Fruit fly (Drosophila melanogaster) whole organism, embryonic: ENCODE measurements around the gene nSMase.

Source experiments
- Bdp1 ChIP-seq: fragments of 200-800 bp; sonication (Bioruptor generic); optimal IDR thresholded peaks from 3 replicates; lab custom pipeline; 2016; ENCODE audit warnings: missing biosample characterization, missing genetic modification characterization
- CG1024 ChIP-seq: fragments of 200-800 bp; sonication (Bioruptor generic); IDR thresholded peaks from 2 replicates; pipeline ENCODE4 v1.3.6; 2022; ENCODE audit warnings: missing biosample characterization, missing genetic modification characterization
- CG10431 ChIP-seq: fragments of 200-800 bp; sonication (Bioruptor generic); optimal IDR thresholded peaks from 3 replicates; lab custom pipeline; 2018; ENCODE audit warnings: missing biosample characterization, mild to moderate bottlenecking, missing genetic modification characterization
- CG10959 ChIP-seq: fragments of 200-800 bp; sonication (Bioruptor generic); IDR thresholded peaks from 2 replicates; pipeline ENCODE4 v1.3.6; 2022; ENCODE audit warnings: missing biosample characterization, missing genetic modification characterization
- CG10979 ChIP-seq: fragments of 200-800 bp; sonication (Bioruptor generic); optimal IDR thresholded peaks from 2 replicates; lab custom pipeline; 2018; ENCODE audit warnings: missing biosample characterization, mild to moderate bottlenecking, missing genetic modification characterization, moderate library complexity
- CG11560 ChIP-seq: fragments of 200-800 bp; sonication (Bioruptor generic); IDR thresholded peaks from 3 replicates; pipeline ENCODE4 v1.3.6; 2022; ENCODE audit warnings: missing biosample characterization, missing genetic modification characterization
- CG11696 ChIP-seq: fragments of 200-800 bp; sonication (Bioruptor generic); IDR thresholded peaks from 2 replicates; pipeline ENCODE4 v1.3.6; 2022; ENCODE audit warnings: missing biosample characterization, missing genetic modification characterization
- CG12744 ChIP-seq: fragments of 200-800 bp; sonication (Bioruptor generic); optimal IDR thresholded peaks from 2 replicates; lab custom pipeline; 2016; ENCODE audit warnings: missing biosample characterization, missing genetic modification characterization
- CG13287 ChIP-seq: fragments of 200-800 bp; sonication (Bioruptor generic); IDR thresholded peaks from 2 replicates; pipeline ENCODE4 v1.3.6; 2022; ENCODE audit warnings: missing biosample characterization, missing genetic modification characterization; ENCODE audit not compliant: partially characterized antibody
- CG13775 ChIP-seq: fragments of 200-800 bp; sonication (Bioruptor generic); optimal IDR thresholded peaks from 3 replicates; lab custom pipeline; 2017; ENCODE audit warnings: missing biosample characterization, mild to moderate bottlenecking, missing genetic modification characterization
- CG17328 ChIP-seq: fragments of 200-800 bp; sonication (Bioruptor generic); IDR thresholded peaks from 2 replicates; pipeline ENCODE4 v1.3.6; 2022; ENCODE audit warnings: missing biosample characterization, missing genetic modification characterization
- CG2199 ChIP-seq: fragments of 200-800 bp; sonication (Bioruptor generic); IDR thresholded peaks from 3 replicates; pipeline ENCODE4 v1.3.6; 2022; ENCODE audit warnings: missing biosample characterization, missing genetic modification characterization
- CG33557 ChIP-seq: fragments of 200-800 bp; sonication (Bioruptor generic); optimal IDR thresholded peaks from 2 replicates; lab custom pipeline; 2019; ENCODE audit warnings: missing biosample characterization, mild to moderate bottlenecking, missing genetic modification characterization, moderate library complexity
- CG9817 ChIP-seq: fragments of 200-800 bp; sonication (Bioruptor generic); optimal IDR thresholded peaks from 2 replicates; lab custom pipeline; 2018; ENCODE audit warnings: missing biosample characterization, mild to moderate bottlenecking, missing genetic modification characterization, moderate library complexity
- CG9876 ChIP-seq: fragments of 200-800 bp; sonication (Bioruptor generic); optimal IDR thresholded peaks from 2 replicates; lab custom pipeline; 2016; ENCODE audit warnings: missing biosample characterization, missing genetic modification characterization
- CoRest ChIP-seq: fragments of 200-800 bp; sonication (Bioruptor generic); optimal IDR thresholded peaks from 3 replicates; lab custom pipeline; 2018; ENCODE audit warnings: missing biosample characterization, mild to moderate bottlenecking, missing genetic modification characterization, moderate library complexity
- Deaf1 ChIP-seq: fragments of 200-800 bp; optimal IDR thresholded peaks from 3 replicates; lab custom pipeline; 2019; ENCODE audit warnings: missing biosample characterization, mild to moderate bottlenecking, missing genetic modification characterization, moderate library complexity
- Hmx ChIP-seq: fragments of 200-800 bp; sonication (Bioruptor generic); optimal IDR thresholded peaks from 2 replicates; lab custom pipeline; 2016; ENCODE audit warnings: missing biosample characterization, missing genetic modification characterization
- Mrtf ChIP-seq: fragments of 200-800 bp; sonication (Bioruptor generic); IDR thresholded peaks from 3 replicates; pipeline ENCODE4 v1.3.6; 2022; ENCODE audit warnings: missing biosample characterization, missing genetic modification characterization
- NC2β ChIP-seq: fragments of 200-800 bp; sonication (Bioruptor generic); optimal IDR thresholded peaks from 2 replicates; lab custom pipeline; 2016; ENCODE audit warnings: missing biosample characterization, missing genetic modification characterization
- NFAT ChIP-seq: fragments of 200-800 bp; sonication (Bioruptor generic); IDR thresholded peaks from 2 replicates; pipeline ENCODE4 v1.3.6; 2022; ENCODE audit warnings: missing biosample characterization, missing genetic modification characterization
- Ravus ChIP-seq: fragments of 200-800 bp; sonication (Bioruptor generic); IDR thresholded peaks from 2 replicates; pipeline ENCODE4 v1.3.6; 2022; ENCODE audit warnings: missing biosample characterization, missing genetic modification characterization
- Rfx ChIP-seq: fragments of 200-800 bp; sonication (Bioruptor generic); IDR thresholded peaks from 2 replicates; pipeline ENCODE4 v1.3.6; 2022; ENCODE audit warnings: missing biosample characterization, missing genetic modification characterization
- Rx ChIP-seq: fragments of 200-800 bp; sonication (Bioruptor generic); IDR thresholded peaks from 2 replicates; pipeline ENCODE4 v1.3.6; 2022; ENCODE audit warnings: missing biosample characterization, missing genetic modification characterization
- Sin3A ChIP-seq: fragments of >200 bp; optimal IDR thresholded peaks from 2 replicates; lab custom pipeline; 2018
- Vsx1 ChIP-seq: fragments of 200-800 bp; sonication (Bioruptor generic); optimal IDR thresholded peaks from 2 replicates; lab custom pipeline; 2017; ENCODE audit warnings: missing biosample characterization, mild to moderate bottlenecking, missing genetic modification characterization, missing genetic modification reagents
- amos ChIP-seq: fragments of 200-800 bp; sonication (Bioruptor generic); IDR thresholded peaks from 2 replicates; pipeline ENCODE4 v1.3.6; 2022; ENCODE audit warnings: missing biosample characterization, missing genetic modification characterization; ENCODE audit not compliant: partially characterized antibody
- ato ChIP-seq: fragments of 200-800 bp; sonication (Bioruptor generic); IDR thresholded peaks from 2 replicates; pipeline ENCODE4 v1.3.6; 2022; ENCODE audit warnings: missing biosample characterization, missing genetic modification characterization; ENCODE audit not compliant: partially characterized antibody
- cato ChIP-seq: fragments of 200-800 bp; sonication (Bioruptor generic); optimal IDR thresholded peaks from 2 replicates; lab custom pipeline; 2016; ENCODE audit warnings: missing biosample characterization, missing genetic modification characterization, borderline replicate concordance
- caup ChIP-seq: fragments of 200-800 bp; sonication (Bioruptor generic); optimal IDR thresholded peaks from 3 replicates; lab custom pipeline; 2017; ENCODE audit warnings: missing biosample characterization, mild to moderate bottlenecking, missing genetic modification characterization, moderate library complexity; ENCODE audit not compliant: severe bottlenecking
- dan ChIP-seq: fragments of 200-800 bp; sonication (Bioruptor generic); IDR thresholded peaks from 2 replicates; pipeline ENCODE4 v1.3.6; 2022; ENCODE audit warnings: missing biosample characterization, missing genetic modification characterization
- danr ChIP-seq: fragments of 200-800 bp; sonication (Bioruptor generic); IDR thresholded peaks from 2 replicates; pipeline ENCODE4 v1.3.6; 2022; ENCODE audit warnings: missing biosample characterization, missing genetic modification characterization
- disco-r ChIP-seq: fragments of 200-800 bp; sonication (Bioruptor generic); optimal IDR thresholded peaks from 2 replicates; lab custom pipeline; 2016; ENCODE audit warnings: missing biosample characterization, missing genetic modification characterization
- dmrt99B ChIP-seq: fragments of 200-800 bp; sonication (Bioruptor generic); optimal IDR thresholded peaks from 2 replicates; lab custom pipeline; 2018; ENCODE audit warnings: missing biosample characterization, mild to moderate bottlenecking, missing genetic modification characterization, moderate library complexity
- dysf ChIP-seq: fragments of 200-800 bp; sonication (Bioruptor generic); IDR thresholded peaks from 3 replicates; pipeline ENCODE4 v1.3.6; 2022; ENCODE audit warnings: missing biosample characterization, missing genetic modification characterization
- emc ChIP-seq: fragments of 200-800 bp; sonication (Bioruptor generic); optimal IDR thresholded peaks from 2 replicates; lab custom pipeline; 2016; ENCODE audit warnings: missing biosample characterization, missing genetic modification characterization
- ems ChIP-seq: fragments of 200-800 bp; sonication (Bioruptor generic); optimal IDR thresholded peaks from 3 replicates; lab custom pipeline; 2016; ENCODE audit warnings: missing biosample characterization, missing genetic modification characterization
- hth ChIP-seq: fragments of >200 bp; optimal IDR thresholded peaks from 2 replicates; lab custom pipeline; 2017; ENCODE audit warnings: inconsistent platforms
- klu ChIP-seq: fragments of 200-800 bp; sonication (Bioruptor generic); IDR thresholded peaks from 2 replicates; pipeline ENCODE4 v1.3.6; 2022; ENCODE audit warnings: missing biosample characterization, missing genetic modification characterization
- mam ChIP-seq: fragments of 200-800 bp; sonication (Bioruptor generic); optimal IDR thresholded peaks from 3 replicates; lab custom pipeline; 2016; ENCODE audit warnings: missing biosample characterization, missing genetic modification characterization
- nau ChIP-seq: fragments of 200-800 bp; sonication (Bioruptor generic); optimal IDR thresholded peaks from 3 replicates; lab custom pipeline; 2017; ENCODE audit warnings: missing biosample characterization, mild to moderate bottlenecking, missing genetic modification characterization, missing genetic modification reagents
- oc ChIP-seq: fragments of 200-800 bp; sonication (Bioruptor generic); optimal IDR thresholded peaks from 2 replicates; lab custom pipeline; 2018; ENCODE audit warnings: missing biosample characterization, mild to moderate bottlenecking, missing genetic modification characterization, moderate library complexity
- psq ChIP-seq: fragments of 200-800 bp; sonication (Bioruptor generic); optimal IDR thresholded peaks from 2 replicates; lab custom pipeline; 2017; ENCODE audit warnings: missing biosample characterization, missing genetic modification characterization
- pum ChIP-seq: fragments of 200-800 bp; sonication (Bioruptor generic); optimal IDR thresholded peaks from 2 replicates; lab custom pipeline; 2016; ENCODE audit warnings: missing biosample characterization, missing genetic modification characterization
- ro ChIP-seq: fragments of 200-800 bp; sonication (Bioruptor generic); IDR thresholded peaks from 2 replicates; pipeline ENCODE4 v1.3.6; 2022; ENCODE audit warnings: missing biosample characterization, missing genetic modification characterization
- sens-2 ChIP-seq: fragments of 200-800 bp; sonication (Bioruptor generic); IDR thresholded peaks from 2 replicates; pipeline ENCODE4 v1.3.6; 2022; ENCODE audit warnings: missing biosample characterization, missing genetic modification characterization
- sob ChIP-seq: fragments of 200-800 bp; sonication (Bioruptor generic); IDR thresholded peaks from 2 replicates; pipeline ENCODE4 v1.3.6; 2022; ENCODE audit warnings: missing biosample characterization, missing genetic modification characterization
- sr ChIP-seq: fragments of 200-800 bp; sonication (Bioruptor generic); IDR thresholded peaks from 3 replicates; pipeline ENCODE4 v1.3.6; 2022; ENCODE audit warnings: missing biosample characterization, missing genetic modification characterization
- unc-4 ChIP-seq: fragments of 200-800 bp; sonication (Bioruptor generic); IDR thresholded peaks from 2 replicates; pipeline ENCODE4 v1.3.6; 2022; ENCODE audit warnings: missing biosample characterization, missing genetic modification characterization; ENCODE audit not compliant: partially characterized antibody
- vfl ChIP-seq: fragments of 200-800 bp; sonication (Bioruptor generic); optimal IDR thresholded peaks from 2 replicates; lab custom pipeline; 2016; ENCODE audit warnings: missing biosample characterization, missing genetic modification characterization

The nSMase gene

DNA sequence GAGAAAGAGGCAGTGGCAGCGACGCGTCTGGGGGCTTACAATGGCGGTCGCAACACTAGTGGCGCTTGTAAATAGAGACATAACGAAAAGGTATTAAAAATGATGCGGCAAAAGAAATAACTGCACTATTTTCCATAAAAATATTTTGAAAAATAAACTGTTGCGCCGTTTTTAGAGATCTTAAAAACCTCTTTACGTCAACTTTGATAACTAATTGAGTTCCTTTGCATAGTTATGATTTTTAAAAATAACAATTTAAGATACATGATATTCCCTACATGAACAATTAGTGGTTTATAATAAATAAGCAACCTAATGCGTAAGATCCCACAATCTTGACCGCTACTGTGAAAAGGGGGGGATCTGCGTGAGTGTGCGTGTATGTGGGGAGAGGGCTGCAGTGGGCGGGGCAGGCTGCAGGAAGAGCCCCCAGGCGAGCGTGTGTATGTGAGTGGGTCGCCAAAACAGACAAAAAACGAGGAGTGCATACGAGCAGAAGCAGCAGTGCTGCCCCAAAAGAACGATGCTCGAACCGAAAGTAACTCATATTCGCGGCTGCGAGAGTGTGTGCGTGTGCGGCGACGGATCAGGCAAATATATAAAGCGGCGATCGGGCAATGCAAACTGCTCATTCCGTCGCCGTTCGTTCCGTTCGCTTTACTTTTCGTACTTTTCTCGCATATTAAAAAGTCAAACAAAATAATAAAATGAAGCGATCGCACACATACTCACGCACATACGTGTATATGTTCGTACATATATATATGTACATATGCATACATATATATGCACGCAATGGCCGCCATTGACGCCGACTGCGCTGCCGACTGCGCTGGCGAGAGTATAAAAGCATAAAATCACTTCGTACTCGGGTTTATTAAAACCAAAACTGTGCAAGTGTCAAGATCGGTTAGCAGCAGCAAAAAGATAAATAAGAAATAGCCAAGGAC, 30.0 kb downstream of the nSMase start (continued):
- TF ChIP-seq dysf (GFP tag; lab: Robert Waterston, UW) (peak; percentile 46; the same call in 1 of the 3 replicates), psq (GFP tag; lab: Kevin White, UChicago) (no peak), klu (GFP tag; lab: Robert Waterston, UW) (no peak), dmrt99B (tag; lab: Kevin White, UChicago) (peak; percentile 62), CG11560 (tag; lab: Robert Waterston, UW) (no peak), Rx (GFP tag; lab: Robert Waterston, UW) (no peak), CG13287 (no peak), pum (GFP tag; lab: Kevin White, UChicago) (no peak), mam (GFP tag; lab: Kevin White, UChicago) (no peak), CG9817 (tag; lab: Kevin White, UChicago) (no peak), unc-4 (GFP tag; lab: Robert Waterston, UW) (no peak), hth (lab: Kevin White, UChicago) (no peak), ato (GFP tag; lab: Robert Waterston, UW) (no peak), ems (GFP tag; lab: Kevin White, UChicago) (no peak), Bdp1 (GFP tag; lab: Kevin White, UChicago) (no peak), CG33557 (GFP tag; lab: Kevin White, UChicago) (no peak), CG10959 (no peak), Deaf1 (tag; lab: Kevin White, UChicago) (no peak), dan (GFP tag; lab: Robert Waterston, UW) (no peak), Sin3A (lab: Kevin White, UChicago) (no peak), Rfx (no peak), sob (GFP tag; lab: Robert Waterston, UW) (no peak), CG13775 (GFP tag; lab: Kevin White, UChicago) (peak; percentile 31), NFAT (GFP tag; lab: Robert Waterston, UW) (no peak), CG1024 (GFP tag; lab: Robert Waterston, UW) (0 out of 2 replicates have a peak, but pooled peaks have one; percentile 22), NC2β (GFP tag; lab: Kevin White, UChicago) (no peak), sr (GFP tag; lab: Robert Waterston, UW) (no peak), Ravus (no peak), oc (tag; lab: Kevin White, UChicago) (peak; percentile 29), emc (GFP tag; lab: Kevin White, UChicago) (no peak), amos (GFP tag; lab: Robert Waterston, UW) (no peak), CG11696 (GFP tag; lab: Robert Waterston, UW) (peak; percentile 61; the same call in 1 of the 2 replicates), sens-2 (GFP tag; lab: Robert Waterston, UW) (no peak), ro (GFP tag; lab: Robert Waterston, UW) (no peak), Mrtf (GFP tag; lab: Robert Waterston, UW) (no peak), CG12744 (GFP tag; lab: Kevin White, UChicago) (no peak), cato (GFP tag; lab: Kevin White, UChicago) (peak; percentile 26), Hmx (GFP tag; lab: Kevin White, UChicago) (peak; percentile 2), CG10979 (tag; lab: Kevin White, UChicago) (peak; percentile 53), CoRest (tag; lab: Kevin White, UChicago) (peak; percentile 66), nau (GFP tag; lab: Kevin White, UChicago) (peak; percentile 4), CG2199 (GFP tag; lab: Robert Waterston, UW) (no peak), CG17328 (GFP tag; lab: Robert Waterston, UW) (no peak), danr (GFP tag; lab: Robert Waterston, UW) (no peak), Vsx1 (GFP tag; lab: Kevin White, UChicago) (peak; percentile 7), caup (GFP tag; lab: Kevin White, UChicago) (no peak), vfl (GFP tag; lab: Kevin White, UChicago) (no peak), disco-r (GFP tag; lab: Kevin White, UChicago) (no peak), CG9876 (GFP tag; lab: Kevin White, UChicago) (no peak), CG10431 (GFP tag; lab: Kevin White, UChicago) (no peak)
